Fruit fly (Drosophila melanogaster): Measurements from ENCODE around the gene ath.

dm6 chr2L:10208799-10209794 lies 1.8 kb upstream of the ath start, which contains the start of gene CG5731:
- no peak for TF ChIP-seq CG34367 (tag; optimal IDR thresholded peaks at IDR 0.05)
- TF ChIP-seq Pif1A (GFP tag; optimal IDR thresholded peaks at IDR 0.05): no peak
- 0 out of 2 replicates have a peak, but pooled peaks have one; percentile 16 for TF ChIP-seq CG32121 (GFP tag; IDR thresholded peaks at IDR 0.05)
- no peak for TF ChIP-seq CG17806 (tag; optimal IDR thresholded peaks at IDR 0.05)
